Fruit fly (Drosophila melanogaster): ENCODE results near the gene CG17698.

- TF ChIP-seq Rel (GFP tag; optimal IDR thresholded peaks at IDR 0.05) (no peak), Rel (tag; optimal IDR thresholded peaks at IDR 0.05) (no peak), br (GFP tag; optimal IDR thresholded peaks at IDR 0.05) (no peak), CG9705 (GFP tag; optimal IDR thresholded peaks at IDR 0.05) (no peak), fru (GFP tag; optimal IDR thresholded peaks at IDR 0.05) (no peak), brk (GFP tag; optimal IDR thresholded peaks at IDR 0.05) (no peak), dmrt93B (GFP tag; optimal IDR thresholded peaks at IDR 0.05) (no peak), Myc (optimal IDR thresholded peaks at IDR 0.05) (no peak), rgr (GFP tag; optimal IDR thresholded peaks at IDR 0.05) (no peak), tai (GFP tag; optimal IDR thresholded peaks at IDR 0.05) (no peak), Abd-B (GFP tag; optimal IDR thresholded peaks at IDR 0.05) (no peak), Mio (GFP tag; optimal IDR thresholded peaks at IDR 0.05) (no peak), h (GFP tag; optimal IDR thresholded peaks at IDR 0.05) (no peak), Hr78 (GFP tag; optimal IDR thresholded peaks at IDR 0.05) (no peak)
Measured at dm6 chr3L:23689807-23690206, 48.0 kb upstream of the CG17698 start.
